Fruit fly (Drosophila melanogaster) whole organism, embryonic: Measurements from ENCODE around the gene Cpsf5.

ENCODE experiments used
- Atf-2 ChIP-seq: fragments of 200-800 bp; sonication (Bioruptor generic); optimal IDR thresholded peaks from 2 replicates; lab custom pipeline; 2016; ENCODE audit warnings: missing biosample characterization, missing genetic modification characterization
- BEAF-32 ChIP-seq: fragments of 200-800 bp; sonication (Bioruptor generic); optimal IDR thresholded peaks from 3 replicates; lab custom pipeline; 2017; ENCODE audit warnings: missing biosample characterization, missing genetic modification characterization, mild to moderate bottlenecking, moderate library complexity, missing genetic modification reagents
- CG10147 ChIP-seq: fragments of 200-800 bp; sonication (Bioruptor generic); optimal IDR thresholded peaks from 2 replicates; lab custom pipeline; 2019; ENCODE audit warnings: missing biosample characterization, mild to moderate bottlenecking, missing genetic modification characterization, moderate library complexity
- CG11247 ChIP-seq: fragments of 200-800 bp; sonication (Bioruptor generic); IDR thresholded peaks from 2 replicates; pipeline ENCODE4 v1.3.6; 2022; ENCODE audit warnings: missing biosample characterization, missing genetic modification characterization
- CG12744 ChIP-seq: fragments of 200-800 bp; sonication (Bioruptor generic); optimal IDR thresholded peaks from 2 replicates; lab custom pipeline; 2016; ENCODE audit warnings: missing biosample characterization, missing genetic modification characterization
- CG12769 ChIP-seq: fragments of 200-800 bp; sonication (Bioruptor generic); optimal IDR thresholded peaks from 2 replicates; lab custom pipeline; 2019; ENCODE audit warnings: missing biosample characterization, mild to moderate bottlenecking, missing genetic modification characterization, moderate library complexity
- CG13296 ChIP-seq: fragments of 200-800 bp; sonication (Bioruptor generic); optimal IDR thresholded peaks from 3 replicates; lab custom pipeline; 2018; ENCODE audit warnings: missing biosample characterization, mild to moderate bottlenecking, missing genetic modification characterization
- CG14710 ChIP-seq: fragments of 200-800 bp; sonication (Bioruptor generic); optimal IDR thresholded peaks from 3 replicates; lab custom pipeline; 2019; ENCODE audit warnings: missing biosample characterization, mild to moderate bottlenecking, missing genetic modification characterization, moderate library complexity
- CG15269 ChIP-seq: fragments of 200-800 bp; sonication (Bioruptor generic); optimal IDR thresholded peaks from 2 replicates; lab custom pipeline; 2018; ENCODE audit warnings: missing biosample characterization, mild to moderate bottlenecking, missing genetic modification characterization, moderate library complexity
- CG1647 ChIP-seq: fragments of 200-800 bp; sonication (Bioruptor generic); optimal IDR thresholded peaks from 3 replicates; lab custom pipeline; 2016; ENCODE audit warnings: missing biosample characterization, missing genetic modification characterization
- CG17385 ChIP-seq: fragments of 200-800 bp; sonication (Bioruptor generic); optimal IDR thresholded peaks from 3 replicates; lab custom pipeline; 2018; ENCODE audit warnings: missing biosample characterization, mild to moderate bottlenecking, missing genetic modification characterization
- CG17568 ChIP-seq: fragments of 200-800 bp; sonication (Bioruptor generic); optimal IDR thresholded peaks from 2 replicates; lab custom pipeline; 2018; ENCODE audit warnings: missing biosample characterization, mild to moderate bottlenecking, missing genetic modification characterization, moderate library complexity
- CG18011 ChIP-seq: fragments of 200-800 bp; sonication (Bioruptor generic); optimal IDR thresholded peaks from 2 replicates; lab custom pipeline; 2017; ENCODE audit warnings: missing biosample characterization, missing genetic modification characterization, mild to moderate bottlenecking, moderate library complexity, missing genotype
- CG18619 ChIP-seq: fragments of 200-800 bp; sonication (Bioruptor generic); optimal IDR thresholded peaks from 3 replicates; lab custom pipeline; 2017; ENCODE audit warnings: missing biosample characterization, mild to moderate bottlenecking, missing genetic modification characterization
- CG2116 ChIP-seq: fragments of 200-800 bp; sonication (Bioruptor generic); optimal IDR thresholded peaks from 3 replicates; lab custom pipeline; 2018; ENCODE audit warnings: missing biosample characterization, mild to moderate bottlenecking, missing genetic modification characterization
- CG30431 ChIP-seq: fragments of 200-800 bp; sonication (Bioruptor generic); optimal IDR thresholded peaks from 2 replicates; lab custom pipeline; 2017; ENCODE audit warnings: missing biosample characterization, missing genetic modification characterization
- CG31441 ChIP-seq: fragments of 200-800 bp; sonication (Bioruptor generic); IDR thresholded peaks from 2 replicates; pipeline ENCODE4 v1.3.6; 2022; ENCODE audit warnings: missing biosample characterization, missing genetic modification characterization
- CG3163 ChIP-seq: fragments of 200-800 bp; sonication (Bioruptor generic); optimal IDR thresholded peaks from 3 replicates; lab custom pipeline; 2016; ENCODE audit warnings: missing biosample characterization, missing genetic modification characterization
- CG34422 ChIP-seq: fragments of 200-800 bp; sonication (Bioruptor generic); IDR thresholded peaks from 3 replicates; pipeline ENCODE4 v1.3.6; 2022; ENCODE audit warnings: missing biosample characterization, missing genetic modification characterization
- CG4328 ChIP-seq: fragments of 200-800 bp; sonication (Bioruptor generic); optimal IDR thresholded peaks from 3 replicates; lab custom pipeline; 2017; ENCODE audit warnings: missing biosample characterization, missing genetic modification reagents, missing genetic modification characterization
- CG7271 ChIP-seq: fragments of 200-800 bp; sonication (Bioruptor generic); optimal IDR thresholded peaks from 2 replicates; lab custom pipeline; 2018; ENCODE audit warnings: missing biosample characterization, mild to moderate bottlenecking, missing genetic modification characterization, moderate library complexity
- CG7372 ChIP-seq: fragments of 200-800 bp; sonication (Bioruptor generic); IDR thresholded peaks from 2 replicates; pipeline ENCODE4 v1.3.6; 2022; ENCODE audit warnings: missing biosample characterization, missing genetic modification characterization
- CG7963 ChIP-seq: fragments of 200-800 bp; sonication (Bioruptor generic); IDR thresholded peaks from 3 replicates; pipeline ENCODE4 v1.3.6; 2022; ENCODE audit warnings: missing biosample characterization, missing genetic modification characterization; ENCODE audit not compliant: partially characterized antibody
- CG8359 ChIP-seq: fragments of 200-800 bp; sonication (Bioruptor generic); optimal IDR thresholded peaks from 2 replicates; lab custom pipeline; 2017; ENCODE audit warnings: missing biosample characterization, mild to moderate bottlenecking, missing genetic modification characterization, borderline replicate concordance
- CHES-1-like ChIP-seq: fragments of 200-800 bp; sonication (Bioruptor generic); optimal IDR thresholded peaks from 2 replicates; lab custom pipeline; 2016; ENCODE audit warnings: missing biosample characterization, missing genetic modification characterization
- Ets65A ChIP-seq: fragments of 200-800 bp; sonication (Bioruptor generic); peaks from one replicate; lab custom pipeline; 2016; ENCODE audit warnings: missing biosample characterization, missing genetic modification characterization
- Gsc ChIP-seq: fragments of 200-800 bp; sonication (Bioruptor generic); IDR thresholded peaks from 2 replicates; pipeline ENCODE4 v1.3.6; 2022; ENCODE audit warnings: missing biosample characterization, missing genetic modification characterization
- Hr78 ChIP-seq, 2 experiments: fragments of 200-800 bp in 1 of 2; fragments of >200 bp in 1 of 2; sonication (Bioruptor generic) in 1 of 2; optimal IDR thresholded peaks; 2 replicates each; lab custom pipeline; 2017 to 2019; ENCODE audit warnings: missing biosample characterization in 2 of 2, missing genetic modification characterization in 2 of 2, mild to moderate bottlenecking in 1 of 2, moderate library complexity in 1 of 2
- MBD-R2 ChIP-seq: fragments of 200-800 bp; sonication (Bioruptor generic); IDR thresholded peaks from 2 replicates; pipeline ENCODE4 v1.3.6; 2022; ENCODE audit warnings: missing biosample characterization, missing genetic modification characterization
- Neu2 ChIP-seq: fragments of 200-800 bp; sonication (Bioruptor generic); optimal IDR thresholded peaks from 3 replicates; lab custom pipeline; 2016; ENCODE audit warnings: missing biosample characterization, missing genetic modification characterization, borderline replicate concordance
- Pdp1 ChIP-seq, 2 experiments: fragments of 200-800 bp; sonication (Bioruptor generic); optimal IDR thresholded peaks; 3 replicates each; lab custom pipeline; 2016; ENCODE audit warnings: missing biosample characterization in 2 of 2, missing genetic modification characterization in 2 of 2, mild to moderate bottlenecking in 1 of 2, moderate library complexity in 1 of 2
- Ravus ChIP-seq: fragments of 200-800 bp; sonication (Bioruptor generic); IDR thresholded peaks from 2 replicates; pipeline ENCODE4 v1.3.6; 2022; ENCODE audit warnings: missing biosample characterization, missing genetic modification characterization
- Spps ChIP-seq: fragments of 200-800 bp; sonication (Bioruptor generic); optimal IDR thresholded peaks from 2 replicates; lab custom pipeline; 2018; ENCODE audit warnings: missing biosample characterization, mild to moderate bottlenecking, missing genetic modification characterization
- Sry-β ChIP-seq: fragments of 200-800 bp; sonication (Bioruptor generic); optimal IDR thresholded peaks from 2 replicates; lab custom pipeline; 2018; ENCODE audit warnings: missing biosample characterization, mild to moderate bottlenecking, missing genetic modification characterization, moderate library complexity
- Stat92E ChIP-seq, 3 experiments: fragments of >200 bp in 2 of 3; fragments of 200-800 bp in 1 of 3; sonication (Bioruptor generic) in 1 of 3; optimal IDR thresholded peaks; 2 replicates each; lab custom pipeline; 2017 to 2019; ENCODE audit warnings: missing biosample characterization in 3 of 3, missing genetic modification characterization in 3 of 3, mild to moderate bottlenecking in 1 of 3, moderate library complexity in 1 of 3
- YL-1 ChIP-seq: fragments of 200-800 bp; sonication (Bioruptor generic); optimal IDR thresholded peaks from 3 replicates; lab custom pipeline; 2017; ENCODE audit warnings: missing biosample characterization, mild to moderate bottlenecking, missing genetic modification characterization
- br ChIP-seq: fragments of >200 bp; optimal IDR thresholded peaks from 2 replicates; lab custom pipeline; 2017
- dati ChIP-seq: fragments of 200-800 bp; sonication (Bioruptor generic); IDR thresholded peaks from 2 replicates; pipeline ENCODE4 v1.3.6; 2022; ENCODE audit warnings: missing biosample characterization, missing genetic modification characterization
- ems ChIP-seq: fragments of 200-800 bp; sonication (Bioruptor generic); optimal IDR thresholded peaks from 3 replicates; lab custom pipeline; 2016; ENCODE audit warnings: missing biosample characterization, missing genetic modification characterization
- hkb ChIP-seq, 2 experiments: fragments of 200-800 bp in 1 of 2; fragments of >200 bp in 1 of 2; sonication (Bioruptor generic) in 1 of 2; IDR thresholded peaks in 1 of 2; optimal IDR thresholded peaks in 1 of 2; 2 replicates each; pipeline versions ENCODE4 v1.3.6 to Lab custom; 2017 to 2022; ENCODE audit warnings: missing biosample characterization in 1 of 2, missing genetic modification characterization in 1 of 2
- odd ChIP-seq: fragments of 200-800 bp; sonication (Bioruptor generic); optimal IDR thresholded peaks from 2 replicates; lab custom pipeline; 2017; ENCODE audit warnings: missing biosample characterization, mild to moderate bottlenecking, missing genetic modification characterization
- pros ChIP-seq: fragments of 200-800 bp; sonication (Bioruptor generic); optimal IDR thresholded peaks from 3 replicates; lab custom pipeline; 2019; ENCODE audit warnings: missing biosample characterization, mild to moderate bottlenecking, missing genetic modification characterization, moderate library complexity
- ro ChIP-seq: fragments of 200-800 bp; sonication (Bioruptor generic); IDR thresholded peaks from 2 replicates; pipeline ENCODE4 v1.3.6; 2022; ENCODE audit warnings: missing biosample characterization, missing genetic modification characterization
- run ChIP-seq: fragments of 200-800 bp; sonication (Bioruptor generic); optimal IDR thresholded peaks from 3 replicates; lab custom pipeline; 2018; ENCODE audit warnings: missing biosample characterization, mild to moderate bottlenecking, missing genetic modification characterization
- seq ChIP-seq: fragments of 200-800 bp; sonication (Bioruptor generic); IDR thresholded peaks from 2 replicates; pipeline ENCODE4 v1.3.6; 2022; ENCODE audit warnings: missing biosample characterization, missing genetic modification characterization
- vvl ChIP-seq: fragments of 200-800 bp; sonication (Bioruptor generic); IDR thresholded peaks from 2 replicates; pipeline ENCODE4 v1.3.6; 2022; ENCODE audit warnings: missing biosample characterization, missing genetic modification characterization
- wor ChIP-seq: fragments of 200-800 bp; sonication (Bioruptor generic); IDR thresholded peaks from 2 replicates; pipeline ENCODE4 v1.3.6; 2022; ENCODE audit warnings: missing biosample characterization, missing genetic modification characterization
- yki ChIP-seq: fragments of >200 bp; optimal IDR thresholded peaks from 3 replicates; lab custom pipeline; 2018

Gene Cpsf5

dm6 chr3L:9420054-9420818 is 9.4 kb downstream of the Cpsf5 start (continued):
- TF ChIP-seq odd (GFP tag; lab: Kevin White, UChicago) = peak; percentile 44
- no peak for TF ChIP-seq CG7963 (GFP tag; lab: Robert Waterston, UW)
- TF ChIP-seq CG3163 (GFP tag; lab: Kevin White, UChicago) = no peak
- no peak for TF ChIP-seq yki (lab: Kevin White, UChicago)
- no peak for TF ChIP-seq Neu2 (GFP tag; lab: Kevin White, UChicago)
- 0 out of 2 replicates have a peak, but pooled peaks have one; percentile 19 for TF ChIP-seq CG11247 (GFP tag; lab: Robert Waterston, UW)
- TF ChIP-seq BEAF-32 (GFP tag; lab: Kevin White, UChicago) = no peak
- TF ChIP-seq Gsc = 0 out of 2 replicates have a peak, but pooled peaks have one; percentile 32
- TF ChIP-seq wor (GFP tag; lab: Robert Waterston, UW) = peak; percentile 38; the same call in 1 of the 2 replicates
- TF ChIP-seq CG31441 (GFP tag; lab: Robert Waterston, UW) = peak; percentile 55
- TF ChIP-seq CG4328 (GFP tag; lab: Kevin White, UChicago) = no peak
- TF ChIP-seq ems (GFP tag; lab: Kevin White, UChicago) = no peak
- peak; percentile 22 for TF ChIP-seq CG1647 (GFP tag; lab: Kevin White, UChicago)
- TF ChIP-seq br (lab: Kevin White, UChicago) = no peak
- no peak for TF ChIP-seq CG12769 (tag; lab: Kevin White, UChicago)
- TF ChIP-seq CG17568 (GFP tag; lab: Kevin White, UChicago) = peak; percentile 29
- no peak for TF ChIP-seq CG14710 (tag; lab: Kevin White, UChicago)
- TF ChIP-seq CG18011 (GFP tag; lab: Kevin White, UChicago) = no peak
- no peak for TF ChIP-seq MBD-R2 (GFP tag; lab: Robert Waterston, UW)
- TF ChIP-seq Stat92E (GFP tag; optimal IDR thresholded peaks at IDR 0.05; lab: Kevin White, UChicago) = no peak
- no peak for TF ChIP-seq Atf-2 (GFP tag; lab: Kevin White, UChicago)
- no peak for TF ChIP-seq dati (GFP tag; lab: Robert Waterston, UW)
- no peak for TF ChIP-seq Sry-β (GFP tag; lab: Kevin White, UChicago)
- TF ChIP-seq hkb (optimal IDR thresholded peaks at IDR 0.05; lab: Kevin White, UChicago) = no peak
- peak; percentile 66; the same call in 1 of the 2 replicates for TF ChIP-seq hkb (GFP tag; IDR thresholded peaks at IDR 0.05; lab: Robert Waterston, UW)
- peak; percentile 51 for TF ChIP-seq run
- peak; percentile 65 for TF ChIP-seq vvl (GFP tag; lab: Robert Waterston, UW)
- TF ChIP-seq CG12744 (GFP tag; lab: Kevin White, UChicago) = peak; percentile 4
- peak; percentile 58; the same call in 1 of the 2 replicates for TF ChIP-seq seq (GFP tag; lab: Robert Waterston, UW)
- peak; percentile 26 for TF ChIP-seq CG13296 (GFP tag; lab: Kevin White, UChicago)
- TF ChIP-seq ro = no peak
- no peak for TF ChIP-seq CG7271 (tag; lab: Kevin White, UChicago)
- no peak for TF ChIP-seq Ets65A (GFP tag; lab: Kevin White, UChicago)
- peak in 1 of 2 experiments; percentile 32 for TF ChIP-seq Hr78 (GFP tag; optimal IDR thresholded peaks at IDR 0.05; lab: Kevin White, UChicago)
- no peak for TF ChIP-seq YL-1 (GFP tag; lab: Kevin White, UChicago)
- TF ChIP-seq CG15269 (tag; lab: Kevin White, UChicago) = peak; percentile 66
- no peak for TF ChIP-seq CG8359 (GFP tag; lab: Kevin White, UChicago)
- TF ChIP-seq CG2116 = no peak
- TF ChIP-seq Spps = no peak
- no peak for TF ChIP-seq CG7372 (GFP tag; lab: Robert Waterston, UW)
- TF ChIP-seq CG30431 (GFP tag; lab: Kevin White, UChicago) = no peak
- no peak for TF ChIP-seq Ravus (GFP tag; lab: Robert Waterston, UW)
- no peak for TF ChIP-seq pros (GFP tag; lab: Kevin White, UChicago)
- TF ChIP-seq CG17385 (GFP tag; lab: Kevin White, UChicago) = peak; percentile 11
- TF ChIP-seq CHES-1-like = no peak
- TF ChIP-seq Pdp1 (GFP tag; optimal IDR thresholded peaks at IDR 0.05; lab: Kevin White, UChicago) = no peak
- TF ChIP-seq CG10147 = peak; percentile 49
- TF ChIP-seq CG34422 (GFP tag; lab: Robert Waterston, UW) = peak; percentile 27; the same call in 1 of the 3 replicates
- TF ChIP-seq CG18619 (GFP tag; lab: Kevin White, UChicago) = peak; percentile 23
